Fruit fly (Drosophila melanogaster) Kc167 (cell line): ENCODE results near the gene CG7335.

Source experiments
- Myc ChIP-seq: fragments of >200 bp; optimal IDR thresholded peaks from 2 replicates; lab custom pipeline; 2017; ENCODE audit warnings: missing external identifiers
- ttk ChIP-seq: sonication (Bioruptor generic); optimal IDR thresholded peaks from 2 replicates; lab custom pipeline; 2017; ENCODE audit warnings: missing external identifiers

DNA sequence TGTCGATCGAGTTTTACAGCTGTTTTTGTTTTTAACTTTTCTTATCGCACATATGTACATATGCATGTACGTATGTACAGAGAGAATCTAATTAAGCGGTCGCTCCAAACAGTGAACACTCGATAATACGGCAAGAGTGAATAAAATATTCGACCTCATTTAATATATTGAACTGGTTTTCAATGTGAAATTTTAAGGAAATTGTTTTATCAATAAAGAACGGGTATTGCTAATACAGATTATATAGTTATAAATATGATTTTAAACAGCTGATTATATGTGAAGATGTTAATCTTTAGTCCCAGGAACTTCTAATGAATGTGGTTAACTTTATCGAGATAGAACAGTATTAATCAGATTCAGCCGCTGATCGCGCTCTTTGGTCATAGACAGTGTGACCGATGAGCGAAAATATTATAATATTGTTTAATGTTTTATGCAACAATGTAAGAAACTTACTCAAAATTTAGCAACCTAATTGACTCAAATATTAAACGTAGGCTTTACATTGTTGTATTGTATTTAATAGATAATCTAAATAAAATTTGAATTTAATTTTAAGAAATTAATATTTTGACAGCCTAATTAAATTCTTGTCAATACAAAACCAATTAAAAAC lies 7.6 kb upstream of the CG7335 start, which contains the start of gene CG7328:
- no peak for TF ChIP-seq ttk (lab: Kevin White, UChicago)
- no peak for TF ChIP-seq Myc (lab: Kevin White, UChicago)
